Fruit fly (Drosophila melanogaster) whole organism, embryonic: Measurements from ENCODE around the gene CG5535.

ENCODE experiments used
- Aef1 ChIP-seq: fragments of 200-800 bp; sonication (Bioruptor generic); IDR thresholded peaks from 3 replicates; pipeline ENCODE4 v1.3.6; 2022; ENCODE audit warnings: missing biosample characterization, missing genetic modification characterization
- CG1024 ChIP-seq: fragments of 200-800 bp; sonication (Bioruptor generic); IDR thresholded peaks from 2 replicates; pipeline ENCODE4 v1.3.6; 2022; ENCODE audit warnings: missing biosample characterization, missing genetic modification characterization
- CG11398 ChIP-seq: fragments of 200-800 bp; sonication (Bioruptor generic); optimal IDR thresholded peaks from 2 replicates; lab custom pipeline; 2016; ENCODE audit warnings: missing biosample characterization, missing genetic modification characterization
- CG11695 ChIP-seq: fragments of 200-800 bp; sonication (Bioruptor generic); IDR thresholded peaks from 3 replicates; pipeline ENCODE4 v1.3.6; 2022; ENCODE audit warnings: missing biosample characterization, missing genetic modification characterization
- CG15479 ChIP-seq: fragments of 200-800 bp; sonication (Bioruptor generic); optimal IDR thresholded peaks from 3 replicates; lab custom pipeline; 2019; ENCODE audit warnings: missing biosample characterization, mild to moderate bottlenecking, missing genetic modification characterization, moderate library complexity
- CG17612 ChIP-seq: fragments of 200-800 bp; sonication (Bioruptor generic); IDR thresholded peaks from 2 replicates; pipeline ENCODE4 v1.3.6; 2022; ENCODE audit warnings: missing biosample characterization, missing genetic modification characterization
- CG2199 ChIP-seq: fragments of 200-800 bp; sonication (Bioruptor generic); IDR thresholded peaks from 3 replicates; pipeline ENCODE4 v1.3.6; 2022; ENCODE audit warnings: missing biosample characterization, missing genetic modification characterization
- CG2875 ChIP-seq: fragments of 200-800 bp; sonication (Bioruptor generic); optimal IDR thresholded peaks from 2 replicates; lab custom pipeline; 2017; ENCODE audit warnings: missing biosample characterization, mild to moderate bottlenecking, missing genetic modification characterization, missing genetic modification reagents
- CG30431 ChIP-seq: fragments of 200-800 bp; sonication (Bioruptor generic); optimal IDR thresholded peaks from 2 replicates; lab custom pipeline; 2017; ENCODE audit warnings: missing biosample characterization, missing genetic modification characterization
- CG3281 ChIP-seq: fragments of 200-800 bp; sonication (Bioruptor generic); optimal IDR thresholded peaks from 3 replicates; lab custom pipeline; 2017; ENCODE audit warnings: missing biosample characterization, mild to moderate bottlenecking, missing genetic modification characterization
- CG33557 ChIP-seq: fragments of 200-800 bp; sonication (Bioruptor generic); optimal IDR thresholded peaks from 2 replicates; lab custom pipeline; 2019; ENCODE audit warnings: missing biosample characterization, mild to moderate bottlenecking, missing genetic modification characterization, moderate library complexity
- CG3995 ChIP-seq: fragments of 200-800 bp; sonication (Bioruptor generic); optimal IDR thresholded peaks from 3 replicates; lab custom pipeline; 2016; ENCODE audit warnings: missing biosample characterization, missing genetic modification characterization
- CG4328 ChIP-seq: fragments of 200-800 bp; sonication (Bioruptor generic); optimal IDR thresholded peaks from 3 replicates; lab custom pipeline; 2017; ENCODE audit warnings: missing biosample characterization, missing genetic modification reagents, missing genetic modification characterization
- CG4404 ChIP-seq: fragments of 200-800 bp; sonication (Bioruptor generic); IDR thresholded peaks from 2 replicates; pipeline ENCODE4 v1.3.6; 2022; ENCODE audit warnings: missing biosample characterization, missing genetic modification characterization
- CG4707 ChIP-seq: fragments of 200-800 bp; sonication (Bioruptor generic); optimal IDR thresholded peaks from 2 replicates; lab custom pipeline; 2018; ENCODE audit warnings: missing biosample characterization, mild to moderate bottlenecking, missing genetic modification characterization, moderate library complexity
- CG8388 ChIP-seq: fragments of 200-800 bp; sonication (Bioruptor generic); optimal IDR thresholded peaks from 2 replicates; lab custom pipeline; 2019; ENCODE audit warnings: missing biosample characterization, mild to moderate bottlenecking, missing genetic modification characterization, moderate library complexity
- CG8765 ChIP-seq: fragments of 200-800 bp; sonication (Bioruptor generic); IDR thresholded peaks from 2 replicates; pipeline ENCODE4 v1.3.6; 2022; ENCODE audit warnings: missing biosample characterization, missing genetic modification characterization
- CG9215 ChIP-seq: fragments of 200-800 bp; sonication (Bioruptor generic); IDR thresholded peaks from 2 replicates; pipeline ENCODE4 v1.3.6; 2022; ENCODE audit warnings: missing biosample characterization, missing genetic modification characterization
- CG9609 ChIP-seq: fragments of 200-800 bp; sonication (Bioruptor generic); optimal IDR thresholded peaks from 3 replicates; lab custom pipeline; 2016; ENCODE audit warnings: missing biosample characterization, missing genetic modification characterization
- Ets65A ChIP-seq: fragments of 200-800 bp; sonication (Bioruptor generic); peaks from one replicate; lab custom pipeline; 2016; ENCODE audit warnings: missing biosample characterization, missing genetic modification characterization
- H2.0 ChIP-seq: fragments of 200-800 bp; sonication (Bioruptor generic); IDR thresholded peaks from 2 replicates; pipeline ENCODE4 v1.3.6; 2022; ENCODE audit warnings: missing biosample characterization, missing genetic modification characterization
- HLH4C ChIP-seq: fragments of 200-800 bp; sonication (Bioruptor generic); IDR thresholded peaks from 3 replicates; pipeline ENCODE4 v1.3.6; 2022; ENCODE audit warnings: missing biosample characterization, missing genetic modification characterization; ENCODE audit not compliant: partially characterized antibody
- Hey ChIP-seq: fragments of 200-800 bp; sonication (Bioruptor generic); optimal IDR thresholded peaks from 3 replicates; lab custom pipeline; 2018; ENCODE audit warnings: missing biosample characterization, mild to moderate bottlenecking, missing genetic modification characterization
- Hsf ChIP-seq: fragments of 200-800 bp; sonication (Bioruptor generic); optimal IDR thresholded peaks from 3 replicates; lab custom pipeline; 2016; ENCODE audit warnings: missing biosample characterization, missing genetic modification characterization
- Mad ChIP-seq: fragments of 200-800 bp; sonication (Bioruptor generic); optimal IDR thresholded peaks from 2 replicates; lab custom pipeline; 2016; ENCODE audit warnings: missing biosample characterization, missing genetic modification characterization
- Nf-YC ChIP-seq: fragments of 200-800 bp; optimal IDR thresholded peaks from 3 replicates; lab custom pipeline; 2019; ENCODE audit warnings: missing biosample characterization, mild to moderate bottlenecking, missing genetic modification characterization, moderate library complexity
- Oaz ChIP-seq: fragments of 200-800 bp; sonication (Bioruptor generic); IDR thresholded peaks from 2 replicates; pipeline ENCODE4 v1.3.6; 2022; ENCODE audit warnings: missing biosample characterization, missing genetic modification characterization
- Side ChIP-seq: fragments of 200-800 bp; sonication (Bioruptor generic); optimal IDR thresholded peaks from 2 replicates; lab custom pipeline; 2016; ENCODE audit warnings: missing biosample characterization, missing genetic modification characterization
- Sox102F ChIP-seq: fragments of 200-800 bp; sonication (Bioruptor generic); optimal IDR thresholded peaks from 2 replicates; lab custom pipeline; 2018; ENCODE audit warnings: missing biosample characterization, mild to moderate bottlenecking, missing genetic modification characterization, moderate library complexity
- abd-A ChIP-seq: fragments of 200-800 bp; sonication (Bioruptor generic); optimal IDR thresholded peaks from 3 replicates; lab custom pipeline; 2019; ENCODE audit warnings: missing biosample characterization, mild to moderate bottlenecking, missing genetic modification characterization, moderate library complexity
- bbx ChIP-seq: fragments of 200-800 bp; sonication (Bioruptor generic); IDR thresholded peaks from 2 replicates; pipeline ENCODE4 v1.3.6; 2022; ENCODE audit warnings: missing biosample characterization, missing genetic modification characterization; ENCODE audit not compliant: partially characterized antibody
- bowl ChIP-seq: fragments of 200-800 bp; sonication (Bioruptor generic); IDR thresholded peaks from 2 replicates; pipeline ENCODE4 v1.3.6; 2022; ENCODE audit warnings: missing biosample characterization, missing genetic modification characterization
- cg ChIP-seq: fragments of 200-800 bp; sonication (Bioruptor generic); optimal IDR thresholded peaks from 3 replicates; lab custom pipeline; 2019; ENCODE audit warnings: missing biosample characterization, mild to moderate bottlenecking, missing genetic modification characterization, moderate library complexity
- crp ChIP-seq, 2 experiments: fragments of 200-800 bp; sonication (Bioruptor generic); optimal IDR thresholded peaks; 2 replicates in 1 of 2; 3 replicates in 1 of 2; lab custom pipeline; 2017; ENCODE audit warnings: missing biosample characterization in 2 of 2, missing genetic modification characterization in 2 of 2, mild to moderate bottlenecking in 1 of 2, moderate library complexity in 1 of 2
- dysf ChIP-seq: fragments of 200-800 bp; sonication (Bioruptor generic); IDR thresholded peaks from 3 replicates; pipeline ENCODE4 v1.3.6; 2022; ENCODE audit warnings: missing biosample characterization, missing genetic modification characterization
- fd102C ChIP-seq: fragments of 200-800 bp; sonication (Bioruptor generic); optimal IDR thresholded peaks from 2 replicates; lab custom pipeline; 2018; ENCODE audit warnings: missing biosample characterization, mild to moderate bottlenecking, missing genetic modification characterization, moderate library complexity
- fru ChIP-seq: fragments of >200 bp; optimal IDR thresholded peaks from 2 replicates; lab custom pipeline; 2017
- fu2 ChIP-seq: fragments of 200-800 bp; sonication (Bioruptor generic); optimal IDR thresholded peaks from 2 replicates; lab custom pipeline; 2016; ENCODE audit warnings: missing biosample characterization, missing genetic modification characterization
- gem ChIP-seq: fragments of 200-800 bp; sonication (Bioruptor generic); optimal IDR thresholded peaks from 2 replicates; lab custom pipeline; 2019; ENCODE audit warnings: missing biosample characterization, mild to moderate bottlenecking, missing genetic modification characterization, moderate library complexity
- gsb ChIP-seq: fragments of 200-800 bp; sonication (Bioruptor generic); IDR thresholded peaks from 2 replicates; pipeline ENCODE4 v1.3.6; 2022; ENCODE audit warnings: missing biosample characterization, missing genetic modification characterization
- her ChIP-seq: fragments of 200-800 bp; sonication (Bioruptor generic); optimal IDR thresholded peaks from 2 replicates; lab custom pipeline; 2016; ENCODE audit warnings: missing biosample characterization, missing genetic modification characterization
- klu ChIP-seq: fragments of 200-800 bp; sonication (Bioruptor generic); IDR thresholded peaks from 2 replicates; pipeline ENCODE4 v1.3.6; 2022; ENCODE audit warnings: missing biosample characterization, missing genetic modification characterization
- lab ChIP-seq: fragments of 200-800 bp; sonication (Bioruptor generic); optimal IDR thresholded peaks from 3 replicates; lab custom pipeline; 2017; ENCODE audit warnings: missing biosample characterization, missing genetic modification characterization, mild to moderate bottlenecking, moderate library complexity, missing genetic modification reagents
- luna ChIP-seq: fragments of 200-800 bp; sonication (Bioruptor generic); optimal IDR thresholded peaks from 2 replicates; lab custom pipeline; 2016; ENCODE audit warnings: missing biosample characterization, missing genetic modification characterization
- maf-S ChIP-seq: fragments of 200-800 bp; sonication (Bioruptor generic); optimal IDR thresholded peaks from 2 replicates; lab custom pipeline; 2016; ENCODE audit warnings: missing biosample characterization, missing genetic modification characterization
- peb ChIP-seq: fragments of 200-800 bp; sonication (Bioruptor generic); IDR thresholded peaks from 2 replicates; pipeline ENCODE4 v1.3.6; 2022; ENCODE audit warnings: missing biosample characterization, missing genetic modification characterization
- pnt ChIP-seq: fragments of 200-800 bp; sonication (Bioruptor generic); optimal IDR thresholded peaks from 3 replicates; lab custom pipeline; 2016; ENCODE audit warnings: missing biosample characterization, missing genetic modification characterization
- psq ChIP-seq: fragments of 200-800 bp; sonication (Bioruptor generic); optimal IDR thresholded peaks from 2 replicates; lab custom pipeline; 2017; ENCODE audit warnings: missing biosample characterization, missing genetic modification characterization
- run ChIP-seq: fragments of 200-800 bp; sonication (Bioruptor generic); optimal IDR thresholded peaks from 3 replicates; lab custom pipeline; 2018; ENCODE audit warnings: missing biosample characterization, mild to moderate bottlenecking, missing genetic modification characterization
- wdn ChIP-seq: fragments of 200-800 bp; sonication (Bioruptor generic); IDR thresholded peaks from 2 replicates; pipeline ENCODE4 v1.3.6; 2022; ENCODE audit warnings: missing biosample characterization, missing genetic modification characterization
- zfh2 ChIP-seq: fragments of 200-800 bp; sonication (Bioruptor generic); optimal IDR thresholded peaks from 2 replicates; lab custom pipeline; 2016; ENCODE audit warnings: missing biosample characterization, missing genetic modification characterization

The CG5535 gene

dm6 chr3L:17846169-17846981 lies 10.2 kb downstream of the CG5535 start, which contains the start of the genes MED19 and CG7430 (continued):
- TF ChIP-seq bbx (GFP tag; lab: Robert Waterston, UW) (peak; percentile 56; the same call in 1 of the 2 replicates), bowl (GFP tag; lab: Robert Waterston, UW) (no peak), Side (GFP tag; lab: Kevin White, UChicago) (no peak), cg (GFP tag; lab: Kevin White, UChicago) (peak; percentile 95), peb (GFP tag; lab: Robert Waterston, UW) (no peak), wdn (no peak), zfh2 (GFP tag; lab: Kevin White, UChicago) (no peak), gsb (GFP tag; lab: Robert Waterston, UW) (no peak), Mad (GFP tag; lab: Kevin White, UChicago) (no peak), gem (tag; lab: Kevin White, UChicago) (no peak), fu2 (GFP tag; lab: Kevin White, UChicago) (no peak), her (GFP tag; lab: Kevin White, UChicago) (peak; percentile 46), Nf-YC (tag; lab: Kevin White, UChicago) (peak; percentile 2), fd102C (GFP tag; lab: Kevin White, UChicago) (no peak), H2.0 (GFP tag; lab: Robert Waterston, UW) (no peak), Hey (tag; lab: Kevin White, UChicago) (no peak), CG33557 (GFP tag; lab: Kevin White, UChicago) (peak; percentile 21), CG3995 (no peak), CG11398 (GFP tag; lab: Kevin White, UChicago) (no peak), pnt (GFP tag; lab: Kevin White, UChicago) (no peak), psq (GFP tag; lab: Kevin White, UChicago) (no peak), klu (GFP tag; lab: Robert Waterston, UW) (no peak), CG30431 (GFP tag; lab: Kevin White, UChicago) (no peak), abd-A (tag; lab: Kevin White, UChicago) (no peak), run (tag; lab: Kevin White, UChicago) (no peak), CG8765 (GFP tag; lab: Robert Waterston, UW) (no peak), Sox102F (GFP tag; lab: Kevin White, UChicago) (no peak), Ets65A (GFP tag; lab: Kevin White, UChicago) (peak; percentile 65), CG9609 (no peak), CG4707 (GFP tag; lab: Kevin White, UChicago) (no peak), CG9215 (GFP tag; lab: Robert Waterston, UW) (no peak), dysf (GFP tag; lab: Robert Waterston, UW) (no peak), CG2199 (GFP tag; lab: Robert Waterston, UW) (no peak), CG1024 (no peak), CG15479 (GFP tag; lab: Kevin White, UChicago) (no peak), lab (GFP tag; lab: Kevin White, UChicago) (no peak), crp (GFP tag; optimal IDR thresholded peaks at IDR 0.05; lab: Kevin White, UChicago) (peak in 1 of 2 experiments; percentile 34), CG8388 (GFP tag; lab: Kevin White, UChicago) (no peak), Hsf (GFP tag; lab: Kevin White, UChicago) (no peak), CG3281 (peak; percentile 50), HLH4C (peak; percentile 48), CG4328 (GFP tag; lab: Kevin White, UChicago) (no peak), fru (no peak), CG17612 (GFP tag; lab: Robert Waterston, UW) (no peak), CG11695 (GFP tag; lab: Robert Waterston, UW) (no peak), CG2875 (GFP tag; lab: Kevin White, UChicago) (no peak), Oaz (GFP tag; lab: Robert Waterston, UW) (no peak), maf-S (no peak), luna (GFP tag; lab: Kevin White, UChicago) (no peak), CG4404 (no peak), Aef1 (GFP tag; lab: Robert Waterston, UW) (no peak)
